Worm (Caenorhabditis elegans) whole organism, late embryonic: ENCODE data around the gene C53A3.3.

Experiments used
- C08G9.2 ChIP-seq: sonication (generic microtip); optimal IDR thresholded peaks from 2 replicates; lab custom pipeline; 2016; ENCODE audit warnings: mild to moderate bottlenecking, missing genetic modification characterization, moderate library complexity, missing compliant biosample characterization
- F13H6.1 ChIP-seq: sonication (generic microtip); optimal IDR thresholded peaks from 2 replicates; lab custom pipeline; 2016; ENCODE audit warnings: missing genetic modification characterization, missing compliant biosample characterization
- K02D7.2 ChIP-seq: sonication (generic microtip); optimal IDR thresholded peaks from 2 replicates; lab custom pipeline; 2017; ENCODE audit warnings: mild to moderate bottlenecking, missing genetic modification characterization, missing compliant biosample characterization
- K09A11.1 ChIP-seq: sonication (generic microtip); optimal IDR thresholded peaks from 2 replicates; lab custom pipeline; 2017; ENCODE audit warnings: antibody characterized with exemption, mild to moderate bottlenecking, missing genetic modification characterization, missing compliant biosample characterization; ENCODE audit not compliant: insufficient read depth
- ahr-1 ChIP-seq: sonication (generic microtip); optimal IDR thresholded peaks from 2 replicates; lab custom pipeline; 2016; ENCODE audit warnings: missing genetic modification characterization, missing compliant biosample characterization
- ama-1 ChIP-seq: fragments of 150-350 bp; optimal IDR thresholded peaks from 2 replicates; lab custom pipeline; 2014
- ceh-18 ChIP-seq: sonication (generic microtip); optimal IDR thresholded peaks from 2 replicates; lab custom pipeline; 2016; ENCODE audit warnings: missing genetic modification characterization, missing compliant biosample characterization
- ceh-19 ChIP-seq: fragments of 200-800 bp; sonication (Bioruptor generic); optimal IDR thresholded peaks from 2 replicates; lab custom pipeline; 2018; ENCODE audit warnings: mild to moderate bottlenecking, missing genetic modification characterization, missing compliant biosample characterization
- ceh-22 ChIP-seq: sonication (generic microtip); optimal IDR thresholded peaks from 2 replicates; lab custom pipeline; 2017; ENCODE audit warnings: missing biosample characterization, missing genetic modification characterization
- ceh-24 ChIP-seq: sonication (generic microtip); optimal IDR thresholded peaks from 2 replicates; lab custom pipeline; 2016; ENCODE audit warnings: mild to moderate bottlenecking, missing genetic modification characterization, missing compliant biosample characterization
- ceh-30 ChIP-seq: fragments of 150-350 bp; optimal IDR thresholded peaks from 2 replicates; lab custom pipeline; 2014; ENCODE audit warnings: missing biosample characterization, missing genetic modification characterization
- ceh-45 ChIP-seq: fragments of 200-800 bp; sonication (Bioruptor generic); IDR thresholded peaks from 2 replicates; pipeline ENCODE4 v1.3.6; 2022; ENCODE audit warnings: missing genetic modification reagents, missing genetic modification characterization, missing compliant biosample characterization
- ceh-48 ChIP-seq: sonication (generic microtip); optimal IDR thresholded peaks from 2 replicates; lab custom pipeline; 2016; ENCODE audit warnings: missing genetic modification characterization, inconsistent platforms, missing compliant biosample characterization
- ceh-6 ChIP-seq: fragments of 200-800 bp; sonication (Bioruptor generic); optimal IDR thresholded peaks from 2 replicates; lab custom pipeline; 2018; ENCODE audit warnings: mild to moderate bottlenecking, missing genetic modification characterization, missing compliant biosample characterization
- dve-1 ChIP-seq: sonication (generic microtip); optimal IDR thresholded peaks from 2 replicates; lab custom pipeline; 2017; ENCODE audit warnings: antibody characterized with exemption, mild to moderate bottlenecking, missing genetic modification characterization, missing compliant biosample characterization
- elt-2 ChIP-seq: sonication (generic microtip); optimal IDR thresholded peaks from 2 replicates; lab custom pipeline; 2016; ENCODE audit warnings: missing genetic modification reagents, missing genetic modification characterization, missing compliant biosample characterization
- elt-4 ChIP-seq: sonication (generic microtip); optimal IDR thresholded peaks from 2 replicates; lab custom pipeline; 2016; ENCODE audit warnings: missing genetic modification characterization, missing compliant biosample characterization
- ets-4 ChIP-seq: sonication (generic microtip); optimal IDR thresholded peaks from 2 replicates; lab custom pipeline; 2016; ENCODE audit warnings: missing genetic modification characterization, missing compliant biosample characterization
- fax-1 ChIP-seq: sonication (generic microtip); optimal IDR thresholded peaks from 2 replicates; lab custom pipeline; 2016; ENCODE audit warnings: missing genotype, missing genetic modification characterization, missing compliant biosample characterization
- fkh-6 ChIP-seq: sonication (generic microtip); optimal IDR thresholded peaks from 2 replicates; lab custom pipeline; 2016; ENCODE audit warnings: missing genetic modification characterization, missing compliant biosample characterization
- gmeb-2 ChIP-seq: sonication (generic microtip); optimal IDR thresholded peaks from 2 replicates; lab custom pipeline; 2016; ENCODE audit warnings: missing genetic modification characterization, inconsistent platforms, missing compliant biosample characterization
- hlh-15 ChIP-seq: sonication (generic microtip); optimal IDR thresholded peaks from 2 replicates; lab custom pipeline; 2016; ENCODE audit warnings: missing genetic modification characterization, missing compliant biosample characterization
- hlh-6 ChIP-seq: sonication (generic microtip); optimal IDR thresholded peaks from 2 replicates; lab custom pipeline; 2016; ENCODE audit warnings: missing genotype, missing genetic modification characterization, missing compliant biosample characterization
- lim-6 ChIP-seq: sonication (generic microtip); optimal IDR thresholded peaks from 2 replicates; lab custom pipeline; 2016; ENCODE audit warnings: missing genetic modification characterization, missing compliant biosample characterization
- lin-11 ChIP-seq: fragments of 200-800 bp; sonication (Bioruptor generic); optimal IDR thresholded peaks from 2 replicates; lab custom pipeline; 2018; ENCODE audit warnings: mild to moderate bottlenecking, missing genetic modification characterization, missing compliant biosample characterization
- mec-3 ChIP-seq: sonication (generic microtip); optimal IDR thresholded peaks from 2 replicates; lab custom pipeline; 2016; ENCODE audit warnings: borderline replicate concordance, missing genetic modification characterization, missing compliant biosample characterization
- odd-2 ChIP-seq: sonication (generic microtip); optimal IDR thresholded peaks from 2 replicates; lab custom pipeline; 2017; ENCODE audit warnings: antibody characterized with exemption, mild to moderate bottlenecking, missing genetic modification characterization, missing compliant biosample characterization
- pag-3 ChIP-seq: sonication (generic microtip); optimal IDR thresholded peaks from 2 replicates; lab custom pipeline; 2016; ENCODE audit warnings: missing compliant biosample characterization, missing genetic modification characterization, borderline replicate concordance
- pax-1 ChIP-seq: fragments of 150-350 bp; optimal IDR thresholded peaks from 2 replicates; lab custom pipeline; 2014; ENCODE audit warnings: missing biosample characterization, missing genetic modification characterization
- pha-4 ChIP-seq: fragments of 150-350 bp; optimal IDR thresholded peaks from 2 replicates; lab custom pipeline; 2018; ENCODE audit warnings: missing biosample characterization, missing genetic modification reagents, missing genetic modification characterization
- pqm-1 ChIP-seq: sonication (generic microtip); optimal IDR thresholded peaks from 2 replicates; lab custom pipeline; 2016; ENCODE audit warnings: missing genetic modification characterization, missing compliant biosample characterization
- ref-2 ChIP-seq: sonication (generic microtip); optimal IDR thresholded peaks from 2 replicates; lab custom pipeline; 2016; ENCODE audit warnings: missing genetic modification characterization, missing compliant biosample characterization
- sox-2 ChIP-seq: fragments of 200-800 bp; sonication (Bioruptor generic); IDR thresholded peaks from 2 replicates; pipeline ENCODE4 v1.3.6; 2022; ENCODE audit warnings: missing genetic modification reagents, missing genetic modification characterization, missing compliant biosample characterization
- syd-9 ChIP-seq: sonication (generic microtip); optimal IDR thresholded peaks from 2 replicates; lab custom pipeline; 2016; ENCODE audit warnings: mild to moderate bottlenecking, missing genetic modification characterization, moderate library complexity, missing compliant biosample characterization
- unc-42 ChIP-seq: sonication (generic microtip); optimal IDR thresholded peaks from 2 replicates; lab custom pipeline; 2016; ENCODE audit warnings: missing genotype, missing genetic modification characterization, missing compliant biosample characterization
- unc-55 ChIP-seq: sonication (generic microtip); optimal IDR thresholded peaks from 2 replicates; lab custom pipeline; 2017; ENCODE audit warnings: missing biosample characterization, missing genetic modification reagents, missing genetic modification characterization
- unc-86 ChIP-seq: sonication (generic microtip); optimal IDR thresholded peaks from 2 replicates; lab custom pipeline; 2016; ENCODE audit warnings: missing genetic modification characterization, missing compliant biosample characterization
- zip-5 ChIP-seq: sonication (generic microtip); optimal IDR thresholded peaks from 2 replicates; lab custom pipeline; 2016; ENCODE audit warnings: missing genetic modification characterization, missing compliant biosample characterization

Gene C53A3.3

DNA sequence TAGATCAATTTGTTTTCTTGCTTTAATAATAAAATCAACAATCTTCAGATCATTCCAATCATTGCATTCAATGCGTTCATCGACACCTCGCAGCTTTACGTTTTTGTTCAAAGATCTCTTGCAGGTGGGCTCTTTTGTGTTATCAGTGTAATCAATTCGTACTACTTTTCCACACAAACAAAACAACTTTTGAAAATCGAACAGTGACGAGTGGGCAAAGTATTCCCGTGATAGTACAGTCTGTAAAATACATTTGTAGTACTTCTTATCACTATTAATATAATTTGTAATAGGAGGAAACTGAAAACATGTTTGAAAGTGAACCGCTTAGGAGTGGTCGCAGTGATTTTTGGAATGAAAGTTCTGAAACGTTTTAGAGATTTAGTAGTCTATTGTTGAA is 8.8 kb downstream of the C53A3.3 start, which contains the start of gene pgph-2:
Gene pgph-2 (plus strand): TSS at position 47 of the 400 bp plus-strand sequence.
- TF ChIP-seq fax-1 (no peak), ceh-18 (tag; lab: Kevin White, UChicago) (no peak), dve-1 (tag; lab: Kevin White, UChicago) (no peak), ceh-22 (tag; lab: Kevin White, UChicago) (no peak), pqm-1 (no peak), gmeb-2 (no peak), ets-4 (tag; lab: Kevin White, UChicago) (no peak), F13H6.1 (tag; lab: Kevin White, UChicago) (no peak), C08G9.2 (no peak), pha-4 (tag; lab: Kevin White, UChicago) (no peak), ceh-45 (no peak), ceh-24 (tag; lab: Kevin White, UChicago) (no peak)

DNA sequence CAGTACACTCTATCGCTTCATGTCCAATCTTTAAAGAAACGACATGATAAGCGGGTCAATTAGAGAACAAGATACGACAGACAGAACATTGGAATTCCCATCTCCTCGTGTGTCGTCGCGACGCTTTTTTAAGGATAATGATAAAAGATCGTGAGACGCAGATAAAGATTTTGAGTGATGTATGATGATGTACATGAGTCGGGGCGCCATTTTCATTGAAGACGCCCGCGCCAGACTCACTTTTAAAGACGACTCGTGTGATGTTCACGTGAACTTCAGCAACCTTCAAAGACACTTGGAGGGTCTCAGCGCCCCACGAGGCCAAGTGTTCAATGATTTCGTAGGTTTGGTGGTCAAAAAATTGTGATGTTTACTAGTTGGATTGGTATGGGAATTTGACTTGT is 12.0 kb downstream of the C53A3.3 start:
- peak; percentile 30 for TF ChIP-seq elt-2 (tag; lab: Kevin White, UChicago)
- no peak for TF ChIP-seq ceh-24 (tag; lab: Kevin White, UChicago)
- TF ChIP-seq ceh-48: no peak

DNA sequence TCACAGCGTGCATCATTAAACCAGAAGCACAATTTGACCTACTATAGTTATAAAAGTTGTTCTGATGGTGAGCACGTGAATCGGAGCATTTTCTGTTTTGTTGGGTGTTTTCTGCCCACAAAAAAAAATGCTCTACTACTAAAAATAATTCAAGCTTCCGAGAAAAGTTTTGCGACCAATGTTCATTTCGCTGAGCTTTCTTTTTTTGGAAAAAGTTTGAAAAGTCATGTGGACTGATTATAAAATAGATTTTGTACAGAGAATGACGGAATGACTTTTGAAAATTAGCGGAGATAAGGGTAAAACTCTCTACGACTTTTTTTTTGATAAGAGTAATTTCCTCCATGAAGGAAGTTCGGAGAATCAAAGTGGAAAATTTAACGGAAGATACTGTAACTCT is 13.2 kb downstream of the C53A3.3 start:
- TF ChIP-seq hlh-15 (tag; lab: Kevin White, UChicago): no peak
- no peak for TF ChIP-seq ceh-19 (GFP tag; lab: Kevin White, UChicago)
- no peak for TF ChIP-seq ceh-6 (GFP tag; lab: Kevin White, UChicago)
- no peak for TF ChIP-seq ama-1 (lab: Kevin White, UChicago)
- TF ChIP-seq lim-6 (tag; lab: Kevin White, UChicago): no peak
- TF ChIP-seq elt-4 (tag; lab: Kevin White, UChicago): no peak
- no peak for TF ChIP-seq unc-42 (tag; lab: Kevin White, UChicago)
- no peak for TF ChIP-seq ceh-45
- no peak for TF ChIP-seq ceh-18 (tag; lab: Kevin White, UChicago)
- no peak for TF ChIP-seq mec-3 (tag; lab: Kevin White, UChicago)
- TF ChIP-seq odd-2 (tag; lab: Kevin White, UChicago): no peak
- no peak for TF ChIP-seq ceh-24 (tag; lab: Kevin White, UChicago)
- TF ChIP-seq, all 69 proteins: peak for 0

DNA sequence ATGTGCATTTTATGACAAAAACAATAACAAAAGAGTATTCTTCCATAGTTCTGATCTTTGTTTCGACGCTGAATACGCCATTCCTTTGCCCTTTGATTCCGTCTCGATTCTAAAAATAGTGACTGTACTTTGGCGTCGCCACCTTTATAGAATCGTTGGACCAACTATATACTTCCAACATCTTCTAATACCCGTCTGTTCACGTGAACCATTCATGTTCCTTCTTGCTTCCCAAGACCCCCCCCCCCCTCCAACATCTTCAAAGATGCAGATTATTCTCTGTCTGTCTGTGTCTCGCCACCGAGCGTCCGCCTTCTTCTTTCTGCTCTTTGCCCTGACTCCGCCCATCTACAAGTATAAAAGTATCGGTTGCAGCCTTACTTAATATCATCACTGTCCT is 13.7 kb downstream of the C53A3.3 start:
- TF ChIP-seq K02D7.2 (tag; lab: Kevin White, UChicago): no peak
- TF ChIP-seq, all 69 proteins: peak for 0

DNA sequence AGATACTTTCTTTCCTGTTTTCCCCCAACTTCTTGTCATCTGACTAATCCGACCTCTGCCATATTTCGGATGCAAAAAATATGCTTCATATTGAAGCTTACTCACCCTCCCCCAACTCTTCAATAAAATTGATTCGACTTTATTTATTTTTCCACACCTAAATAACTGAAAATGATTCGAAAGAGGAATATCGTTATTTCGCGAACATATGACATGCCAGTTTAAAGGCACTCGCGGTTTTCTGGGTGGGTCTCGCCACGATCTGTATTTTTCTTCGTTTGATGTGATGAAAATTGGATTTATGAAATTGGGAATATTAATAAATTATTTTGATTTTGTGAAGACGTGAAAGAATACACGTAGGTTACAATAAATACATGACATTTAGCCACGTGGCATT is 15.3 kb downstream of the C53A3.3 start, which contains the start of gene F44E7.3:
Gene F44E7.3 (plus strand): TSS at position 319 of the 400 bp plus-strand sequence.
- TF ChIP-seq K09A11.1 (no peak), lin-11 (tag; lab: Kevin White, UChicago) (no peak), pax-1 (tag; lab: Kevin White, UChicago) (no peak), gmeb-2 (no peak), elt-4 (tag; lab: Kevin White, UChicago) (no peak), fkh-6 (tag; lab: Kevin White, UChicago) (no peak), ahr-1 (tag; lab: Kevin White, UChicago) (no peak), ref-2 (no peak), unc-55 (GFP tag; lab: Kevin White, UChicago) (no peak), pha-4 (tag; lab: Kevin White, UChicago) (no peak)

DNA sequence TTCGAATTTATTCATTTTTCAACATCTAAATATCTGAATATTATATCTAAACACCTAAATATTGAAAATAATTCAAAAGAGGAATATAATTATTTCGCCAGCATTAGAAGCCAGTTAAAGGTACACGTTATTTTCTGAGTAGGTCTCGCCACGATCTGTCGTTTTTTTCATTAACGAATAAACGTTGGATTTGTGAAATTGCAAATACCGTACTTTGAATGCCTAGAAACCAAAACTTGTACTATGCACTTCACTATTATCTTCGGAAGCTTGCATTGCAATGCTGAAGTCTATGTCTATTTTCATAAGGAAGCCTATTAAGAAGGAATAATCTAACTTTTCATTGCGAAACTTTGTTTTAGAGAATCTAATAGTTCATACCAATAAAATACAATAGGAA is 16.2 kb downstream of the C53A3.3 start:
- TF ChIP-seq K02D7.2 (tag; lab: Kevin White, UChicago): no peak
- TF ChIP-seq syd-9: no peak
- TF ChIP-seq zip-5 (tag; lab: Kevin White, UChicago): no peak
- no peak for TF ChIP-seq pag-3
- TF ChIP-seq hlh-6 (tag; lab: Kevin White, UChicago): no peak
- TF ChIP-seq unc-86: no peak
- TF ChIP-seq sox-2 (GFP tag; lab: Robert Waterston, UW): no peak
- no peak for TF ChIP-seq ets-4 (tag; lab: Kevin White, UChicago)
- TF ChIP-seq unc-55 (GFP tag; lab: Kevin White, UChicago): no peak
- TF ChIP-seq gmeb-2: no peak
- no peak for TF ChIP-seq ceh-30 (tag; lab: Kevin White, UChicago)
